Fruit fly (Drosophila melanogaster) whole organism, embryonic: ENCODE measurements around the gene Irk1.

Experiments used
- Abd-B ChIP-seq: fragments of 200-800 bp; sonication (Bioruptor generic); optimal IDR thresholded peaks from 2 replicates; lab custom pipeline; 2018; ENCODE audit warnings: missing biosample characterization, mild to moderate bottlenecking, missing genetic modification characterization, moderate library complexity
- Ada2b ChIP-seq: fragments of 200-800 bp; sonication (Bioruptor generic); IDR thresholded peaks from 2 replicates; pipeline ENCODE4 v1.3.6; 2022; ENCODE audit warnings: missing biosample characterization, missing genetic modification characterization
- Bgb ChIP-seq: fragments of 200-800 bp; sonication (Bioruptor generic); IDR thresholded peaks from 2 replicates; pipeline ENCODE4 v1.3.6; 2022; ENCODE audit warnings: missing biosample characterization, missing genetic modification characterization; ENCODE audit not compliant: partially characterized antibody
- CG10274 ChIP-seq: fragments of 200-800 bp; sonication (Bioruptor generic); optimal IDR thresholded peaks from 3 replicates; lab custom pipeline; 2017; ENCODE audit warnings: missing biosample characterization, mild to moderate bottlenecking, missing genetic modification characterization
- CG10462 ChIP-seq: fragments of 200-800 bp; sonication (Bioruptor generic); optimal IDR thresholded peaks from 2 replicates; lab custom pipeline; 2016; ENCODE audit warnings: missing biosample characterization, missing genetic modification characterization
- CG10565 ChIP-seq: fragments of 200-800 bp; sonication (Bioruptor generic); optimal IDR thresholded peaks from 3 replicates; lab custom pipeline; 2016; ENCODE audit warnings: missing biosample characterization, mild to moderate bottlenecking, missing genetic modification characterization
- CG11695 ChIP-seq: fragments of 200-800 bp; sonication (Bioruptor generic); IDR thresholded peaks from 3 replicates; pipeline ENCODE4 v1.3.6; 2022; ENCODE audit warnings: missing biosample characterization, missing genetic modification characterization
- CG12299 ChIP-seq: fragments of 200-800 bp; sonication (Bioruptor generic); optimal IDR thresholded peaks from 2 replicates; lab custom pipeline; 2018; ENCODE audit warnings: missing biosample characterization, mild to moderate bottlenecking, missing genetic modification characterization
- CG13296 ChIP-seq: fragments of 200-800 bp; sonication (Bioruptor generic); optimal IDR thresholded peaks from 3 replicates; lab custom pipeline; 2018; ENCODE audit warnings: missing biosample characterization, mild to moderate bottlenecking, missing genetic modification characterization
- CG13894 ChIP-seq: fragments of 200-800 bp; sonication (Bioruptor generic); optimal IDR thresholded peaks from 3 replicates; lab custom pipeline; 2018; ENCODE audit warnings: missing biosample characterization, mild to moderate bottlenecking, missing genetic modification characterization, moderate library complexity
- CG15696 ChIP-seq: fragments of 200-800 bp; sonication (Bioruptor generic); optimal IDR thresholded peaks from 2 replicates; lab custom pipeline; 2019; ENCODE audit warnings: missing biosample characterization, mild to moderate bottlenecking, missing genetic modification characterization, moderate library complexity
- CG16813 ChIP-seq: fragments of 200-800 bp; sonication (Bioruptor generic); IDR thresholded peaks from 3 replicates; pipeline ENCODE4 v1.3.6; 2022; ENCODE audit warnings: missing biosample characterization, missing genetic modification characterization; ENCODE audit not compliant: partially characterized antibody
- CG17186 ChIP-seq: fragments of 200-800 bp; sonication (Bioruptor generic); optimal IDR thresholded peaks from 3 replicates; lab custom pipeline; 2017; ENCODE audit warnings: missing biosample characterization, missing genetic modification reagents, missing genetic modification characterization
- CG17359 ChIP-seq: fragments of 200-800 bp; sonication (Bioruptor generic); optimal IDR thresholded peaks from 3 replicates; lab custom pipeline; 2018; ENCODE audit warnings: missing biosample characterization, mild to moderate bottlenecking, missing genetic modification characterization, moderate library complexity
- CG17612 ChIP-seq: fragments of 200-800 bp; sonication (Bioruptor generic); IDR thresholded peaks from 2 replicates; pipeline ENCODE4 v1.3.6; 2022; ENCODE audit warnings: missing biosample characterization, missing genetic modification characterization
- CG18764 ChIP-seq: fragments of 200-800 bp; sonication (Bioruptor generic); optimal IDR thresholded peaks from 3 replicates; lab custom pipeline; 2016; ENCODE audit warnings: missing biosample characterization, missing genetic modification characterization
- CG2116 ChIP-seq: fragments of 200-800 bp; sonication (Bioruptor generic); optimal IDR thresholded peaks from 3 replicates; lab custom pipeline; 2018; ENCODE audit warnings: missing biosample characterization, mild to moderate bottlenecking, missing genetic modification characterization
- CG34224 ChIP-seq: fragments of 200-800 bp; sonication (Bioruptor generic); IDR thresholded peaks from 3 replicates; pipeline ENCODE4 v1.3.6; 2022; ENCODE audit warnings: missing biosample characterization, missing genetic modification characterization; ENCODE audit not compliant: partially characterized antibody
- CG8281 ChIP-seq: fragments of 200-800 bp; sonication (Bioruptor generic); optimal IDR thresholded peaks from 2 replicates; lab custom pipeline; 2018; ENCODE audit warnings: missing biosample characterization, mild to moderate bottlenecking, missing genetic modification characterization, moderate library complexity
- CHES-1-like ChIP-seq: fragments of 200-800 bp; sonication (Bioruptor generic); optimal IDR thresholded peaks from 2 replicates; lab custom pipeline; 2016; ENCODE audit warnings: missing biosample characterization, missing genetic modification characterization
- CkIIα-i1 ChIP-seq: fragments of 200-800 bp; sonication (Bioruptor generic); IDR thresholded peaks from 2 replicates; pipeline ENCODE4 v1.3.6; 2022; ENCODE audit warnings: missing biosample characterization, missing genetic modification characterization
- HmgZ ChIP-seq: fragments of 200-800 bp; sonication (Bioruptor generic); optimal IDR thresholded peaks from 2 replicates; lab custom pipeline; 2018; ENCODE audit warnings: missing biosample characterization, mild to moderate bottlenecking, missing genetic modification characterization
- Lim3 ChIP-seq: fragments of 200-800 bp; sonication (Bioruptor generic); IDR thresholded peaks from 2 replicates; pipeline ENCODE4 v1.3.6; 2022; ENCODE audit warnings: missing biosample characterization, missing genetic modification characterization
- Side ChIP-seq: fragments of 200-800 bp; sonication (Bioruptor generic); optimal IDR thresholded peaks from 2 replicates; lab custom pipeline; 2016; ENCODE audit warnings: missing biosample characterization, missing genetic modification characterization
- Sin3A ChIP-seq: fragments of >200 bp; optimal IDR thresholded peaks from 2 replicates; lab custom pipeline; 2018
- Stat92E ChIP-seq, 3 experiments: fragments of >200 bp in 2 of 3; fragments of 200-800 bp in 1 of 3; sonication (Bioruptor generic) in 1 of 3; optimal IDR thresholded peaks; 2 replicates each; lab custom pipeline; 2017 to 2019; ENCODE audit warnings: missing biosample characterization in 3 of 3, missing genetic modification characterization in 3 of 3, mild to moderate bottlenecking in 1 of 3, moderate library complexity in 1 of 3
- ap ChIP-seq: fragments of 200-800 bp; sonication (Bioruptor generic); IDR thresholded peaks from 2 replicates; pipeline ENCODE4 v1.3.6; 2022; ENCODE audit warnings: missing biosample characterization, missing genetic modification characterization
- ase ChIP-seq: fragments of 200-800 bp; sonication (Bioruptor generic); IDR thresholded peaks from 3 replicates; pipeline ENCODE4 v1.3.6; 2022; ENCODE audit warnings: missing biosample characterization, missing genetic modification characterization
- az2 ChIP-seq: fragments of 200-800 bp; sonication (Bioruptor generic); optimal IDR thresholded peaks from 3 replicates; lab custom pipeline; 2016; ENCODE audit warnings: missing biosample characterization, missing genetic modification characterization
- bbx ChIP-seq: fragments of 200-800 bp; sonication (Bioruptor generic); IDR thresholded peaks from 2 replicates; pipeline ENCODE4 v1.3.6; 2022; ENCODE audit warnings: missing biosample characterization, missing genetic modification characterization; ENCODE audit not compliant: partially characterized antibody
- crol ChIP-seq: fragments of 200-800 bp; sonication (Bioruptor generic); IDR thresholded peaks from 2 replicates; pipeline ENCODE4 v1.3.6; 2022; ENCODE audit warnings: missing biosample characterization, missing genetic modification characterization
- esg ChIP-seq: fragments of 200-800 bp; sonication (Bioruptor generic); conservative IDR thresholded peaks from 2 replicates; pipeline ENCODE4 v1.3.6; 2022; ENCODE audit warnings: missing biosample characterization, missing genetic modification characterization
- fd3F ChIP-seq: fragments of 200-800 bp; sonication (Bioruptor generic); optimal IDR thresholded peaks from 2 replicates; lab custom pipeline; 2018; ENCODE audit warnings: missing biosample characterization, mild to moderate bottlenecking, missing genetic modification characterization, moderate library complexity
- fu2 ChIP-seq: fragments of 200-800 bp; sonication (Bioruptor generic); optimal IDR thresholded peaks from 2 replicates; lab custom pipeline; 2016; ENCODE audit warnings: missing biosample characterization, missing genetic modification characterization
- gt ChIP-seq: fragments of 200-800 bp; sonication (Bioruptor generic); IDR thresholded peaks from 2 replicates; pipeline ENCODE4 v1.3.6; 2022; ENCODE audit warnings: missing biosample characterization, missing genetic modification characterization
- hbn ChIP-seq: fragments of 200-800 bp; sonication (Bioruptor generic); IDR thresholded peaks from 2 replicates; pipeline ENCODE4 v1.3.6; 2022; ENCODE audit warnings: missing biosample characterization, missing genetic modification characterization; ENCODE audit not compliant: partially characterized antibody
- hkb ChIP-seq, 2 experiments: fragments of 200-800 bp in 1 of 2; fragments of >200 bp in 1 of 2; sonication (Bioruptor generic) in 1 of 2; IDR thresholded peaks in 1 of 2; optimal IDR thresholded peaks in 1 of 2; 2 replicates each; pipeline versions ENCODE4 v1.3.6 to Lab custom; 2017 to 2022; ENCODE audit warnings: missing biosample characterization in 1 of 2, missing genetic modification characterization in 1 of 2
- ind ChIP-seq: fragments of 200-800 bp; sonication (Bioruptor generic); optimal IDR thresholded peaks from 3 replicates; lab custom pipeline; 2016; ENCODE audit warnings: missing biosample characterization, missing genetic modification characterization
- inv ChIP-seq: fragments of 200-800 bp; sonication (Bioruptor generic); IDR thresholded peaks from 2 replicates; pipeline ENCODE4 v1.3.6; 2022; ENCODE audit warnings: missing biosample characterization, missing genetic modification characterization; ENCODE audit not compliant: partially characterized antibody
- lmd ChIP-seq: fragments of 200-800 bp; sonication (Bioruptor generic); IDR thresholded peaks from 2 replicates; pipeline ENCODE4 v1.3.6; 2022; ENCODE audit warnings: missing biosample characterization, missing genetic modification characterization
- luna ChIP-seq: fragments of 200-800 bp; sonication (Bioruptor generic); optimal IDR thresholded peaks from 2 replicates; lab custom pipeline; 2016; ENCODE audit warnings: missing biosample characterization, missing genetic modification characterization
- nmo ChIP-seq: fragments of 200-800 bp; sonication (Bioruptor generic); optimal IDR thresholded peaks from 2 replicates; lab custom pipeline; 2018; ENCODE audit warnings: missing biosample characterization, mild to moderate bottlenecking, missing genetic modification characterization, moderate library complexity
- oc ChIP-seq: fragments of 200-800 bp; sonication (Bioruptor generic); optimal IDR thresholded peaks from 2 replicates; lab custom pipeline; 2018; ENCODE audit warnings: missing biosample characterization, mild to moderate bottlenecking, missing genetic modification characterization, moderate library complexity
- onecut ChIP-seq: fragments of 200-800 bp; sonication (Bioruptor generic); IDR thresholded peaks from 2 replicates; pipeline ENCODE4 v1.3.6; 2022; ENCODE audit warnings: missing biosample characterization, missing genetic modification characterization
- pnt ChIP-seq: fragments of 200-800 bp; sonication (Bioruptor generic); optimal IDR thresholded peaks from 3 replicates; lab custom pipeline; 2016; ENCODE audit warnings: missing biosample characterization, missing genetic modification characterization
- run ChIP-seq: fragments of 200-800 bp; sonication (Bioruptor generic); optimal IDR thresholded peaks from 3 replicates; lab custom pipeline; 2018; ENCODE audit warnings: missing biosample characterization, mild to moderate bottlenecking, missing genetic modification characterization
- sna ChIP-seq: fragments of 200-800 bp; sonication (Bioruptor generic); IDR thresholded peaks from 2 replicates; pipeline ENCODE4 v1.3.6; 2022; ENCODE audit warnings: missing biosample characterization, missing genetic modification characterization; ENCODE audit not compliant: partially characterized antibody
- tgo ChIP-seq: fragments of 200-800 bp; sonication (Bioruptor generic); IDR thresholded peaks from 3 replicates; pipeline ENCODE4 v1.3.6; 2022; ENCODE audit warnings: missing biosample characterization, missing genetic modification characterization
- ttk ChIP-seq: fragments of 200-800 bp; sonication (Bioruptor generic); IDR thresholded peaks from 2 replicates; pipeline ENCODE4 v2.1.2; 2022; ENCODE audit warnings: missing biosample characterization, missing genetic modification characterization
- tup ChIP-seq: fragments of 200-800 bp; sonication (Bioruptor generic); optimal IDR thresholded peaks from 2 replicates; lab custom pipeline; 2016; ENCODE audit warnings: missing biosample characterization, mild to moderate bottlenecking, missing genetic modification characterization, moderate library complexity
- usp ChIP-seq: fragments of >200 bp; optimal IDR thresholded peaks from 2 replicates; lab custom pipeline; 2017; ENCODE audit warnings: missing biosample characterization, missing genetic modification characterization

Irk1 gene

DNA sequence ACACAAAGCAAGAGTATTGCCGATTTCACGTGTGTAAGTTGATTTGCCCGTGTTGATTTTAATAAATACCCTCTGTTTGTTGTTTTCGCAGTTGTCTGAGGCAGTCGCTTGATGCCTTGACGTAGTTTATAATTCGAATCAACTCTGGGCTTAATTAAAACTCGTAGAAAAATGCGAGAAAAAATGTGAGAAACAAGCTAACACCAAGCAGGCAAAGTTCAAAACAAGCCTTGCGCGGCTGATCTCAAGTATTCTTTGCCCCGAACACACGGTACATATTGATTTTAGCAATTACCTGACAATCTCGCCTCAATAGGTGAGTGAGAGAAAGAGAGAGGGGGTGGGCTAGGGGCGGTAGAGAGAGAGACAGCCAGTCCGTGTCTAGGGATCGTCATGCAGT is 57.1 kb downstream of the Irk1 start (continued):
- TF ChIP-seq ind (GFP tag; lab: Kevin White, UChicago) = no peak
- TF ChIP-seq lmd (GFP tag; lab: Robert Waterston, UW) = no peak
- TF ChIP-seq ttk (GFP tag; lab: Robert Waterston, UW) = no peak
- no peak for TF ChIP-seq pnt (GFP tag; lab: Kevin White, UChicago)
- no peak for TF ChIP-seq Lim3 (GFP tag; lab: Robert Waterston, UW)
- peak; percentile 6 for TF ChIP-seq CG18764 (GFP tag; lab: Kevin White, UChicago)
- no peak for TF ChIP-seq CG17612 (GFP tag; lab: Robert Waterston, UW)
- no peak for TF ChIP-seq nmo (GFP tag; lab: Kevin White, UChicago)
- TF ChIP-seq CG13894 (tag; lab: Kevin White, UChicago) = peak; percentile 57
- TF ChIP-seq CG17359 (tag; lab: Kevin White, UChicago) = peak; percentile 21
- TF ChIP-seq run (tag; lab: Kevin White, UChicago) = no peak
- peak; percentile 29 for TF ChIP-seq CHES-1-like (GFP tag; lab: Kevin White, UChicago)
- no peak for TF ChIP-seq CG15696
- no peak for TF ChIP-seq CG16813 (GFP tag; lab: Robert Waterston, UW)
- no peak for TF ChIP-seq CG10462
- peak; percentile 45 for TF ChIP-seq HmgZ
- TF ChIP-seq oc (tag; lab: Kevin White, UChicago) = no peak
- TF ChIP-seq bbx (GFP tag; lab: Robert Waterston, UW) = no peak
- no peak for TF ChIP-seq Bgb (GFP tag; lab: Robert Waterston, UW)
- no peak for TF ChIP-seq gt (GFP tag; lab: Robert Waterston, UW)
- no peak for TF ChIP-seq CG10565
- TF ChIP-seq CG8281 (tag; lab: Kevin White, UChicago) = no peak
- TF ChIP-seq sna (GFP tag; lab: Robert Waterston, UW) = no peak
- no peak for TF ChIP-seq hbn (GFP tag; lab: Robert Waterston, UW)
- TF ChIP-seq Abd-B (GFP tag; lab: Kevin White, UChicago) = no peak
- TF ChIP-seq luna (GFP tag; lab: Kevin White, UChicago) = no peak
- TF ChIP-seq CG11695 (GFP tag; lab: Robert Waterston, UW) = no peak
- TF ChIP-seq tgo (GFP tag; lab: Robert Waterston, UW) = no peak; the same call in 2 of the 3 replicates
- no peak for TF ChIP-seq CG34224
- TF ChIP-seq esg = no peak
- no peak for TF ChIP-seq usp (GFP tag; lab: Kevin White, UChicago)
- peak; percentile 28 for TF ChIP-seq Side
- peak; percentile 7 for TF ChIP-seq CG2116 (GFP tag; lab: Kevin White, UChicago)
- no peak for TF ChIP-seq ase (GFP tag; lab: Robert Waterston, UW)
- TF ChIP-seq CG13296 = peak; percentile 57
- no peak for TF ChIP-seq Sin3A (lab: Kevin White, UChicago)
- TF ChIP-seq hkb (optimal IDR thresholded peaks at IDR 0.05; lab: Kevin White, UChicago) = no peak
- peak; percentile 46; the same call in 1 of the 2 replicates for TF ChIP-seq hkb (GFP tag; IDR thresholded peaks at IDR 0.05; lab: Robert Waterston, UW)
- peak; percentile 7 for TF ChIP-seq fu2 (GFP tag; lab: Kevin White, UChicago)
- peak; percentile 38 for TF ChIP-seq fd3F (GFP tag; lab: Kevin White, UChicago)
- TF ChIP-seq az2 = no peak
- no peak for TF ChIP-seq crol (GFP tag; lab: Robert Waterston, UW)
- no peak for TF ChIP-seq CkIIα-i1 (GFP tag; lab: Robert Waterston, UW)
- no peak for TF ChIP-seq inv (GFP tag; lab: Robert Waterston, UW)
- peak; percentile 51; the same call in 1 of the 2 replicates for TF ChIP-seq Ada2b (GFP tag; lab: Robert Waterston, UW)
- TF ChIP-seq CG10274 = peak; percentile 16
- TF ChIP-seq onecut (GFP tag; lab: Robert Waterston, UW) = no peak
- no peak for TF ChIP-seq ap
- TF ChIP-seq tup (GFP tag; lab: Kevin White, UChicago) = peak; percentile 13
- TF ChIP-seq Stat92E (GFP tag; optimal IDR thresholded peaks at IDR 0.05; lab: Kevin White, UChicago) = no peak
- TF ChIP-seq CG12299 (tag; lab: Kevin White, UChicago) = no peak
- TF ChIP-seq CG17186 = no peak
